Worm (Caenorhabditis elegans) whole organism, young adult: ENCODE results near the gene F13D12.8.

ENCODE experiments used
- F10E7.11 ChIP-seq: sonication (generic microtip); optimal IDR thresholded peaks from 2 replicates; lab custom pipeline; 2017; ENCODE audit warnings: mild to moderate bottlenecking, missing genetic modification characterization, moderate library complexity, missing compliant biosample characterization
- F22D6.2 ChIP-seq: sonication (generic microtip); optimal IDR thresholded peaks from 2 replicates; lab custom pipeline; 2016; ENCODE audit warnings: mild to moderate bottlenecking, missing genetic modification characterization, missing compliant biosample characterization
- F23B12.7 ChIP-seq: sonication (generic microtip); optimal IDR thresholded peaks from 2 replicates; lab custom pipeline; 2017; ENCODE audit warnings: missing genetic modification characterization, mild to moderate bottlenecking, missing compliant biosample characterization, antibody characterized with exemption, moderate library complexity; ENCODE audit not compliant: insufficient read depth
- F37B4.10 ChIP-seq: fragments of 200-800 bp; sonication (Bioruptor generic); IDR thresholded peaks from 2 replicates; pipeline ENCODE4 v1.3.6; 2022; ENCODE audit warnings: missing genetic modification characterization, missing compliant biosample characterization
- F52B5.7 ChIP-seq: sonication (generic microtip); optimal IDR thresholded peaks from 2 replicates; lab custom pipeline; 2016; ENCODE audit warnings: mild to moderate bottlenecking, missing genetic modification characterization, missing compliant biosample characterization
- Y53G8AR.9 ChIP-seq: fragments of 200-800 bp; sonication (Bioruptor generic); conservative IDR thresholded peaks from 2 replicates; pipeline ENCODE4 v1.3.6; 2022; ENCODE audit warnings: missing genetic modification reagents, missing genetic modification characterization, missing compliant biosample characterization
- Y56A3A.18 ChIP-seq: fragments of 200-800 bp; sonication (Bioruptor generic); IDR thresholded peaks from 2 replicates; pipeline ENCODE4 v1.3.6; 2022; ENCODE audit warnings: missing genetic modification reagents, missing genetic modification characterization, missing compliant biosample characterization
- Y79H2A.3 ChIP-seq: fragments of 200-800 bp; sonication (Bioruptor generic); conservative IDR thresholded peaks from 2 replicates; pipeline ENCODE4 v1.3.6; 2022; ENCODE audit warnings: missing genetic modification reagents, missing genetic modification characterization, missing compliant biosample characterization
- Y95B8A.8 ChIP-seq: fragments of 200-800 bp; sonication (Bioruptor generic); IDR thresholded peaks from 2 replicates; pipeline ENCODE4 v1.3.6; 2022; ENCODE audit warnings: missing genetic modification reagents, missing genetic modification characterization, missing compliant biosample characterization
- aptf-2 ChIP-seq: fragments of 200-800 bp; sonication (Bioruptor generic); conservative IDR thresholded peaks from 2 replicates; pipeline ENCODE4 v1.3.6; 2022; ENCODE audit warnings: missing genetic modification reagents, missing genetic modification characterization, missing compliant biosample characterization
- atf-7 ChIP-seq: sonication (generic microtip); optimal IDR thresholded peaks from 2 replicates; lab custom pipeline; 2017; ENCODE audit warnings: mild to moderate bottlenecking, missing genetic modification characterization, missing compliant biosample characterization
- attf-3 ChIP-seq: fragments of 200-800 bp; sonication (Bioruptor generic); conservative IDR thresholded peaks from 2 replicates; pipeline ENCODE4 v1.3.6; 2022; ENCODE audit warnings: missing genetic modification reagents, missing genetic modification characterization, missing compliant biosample characterization
- cebp-1 ChIP-seq, 2 experiments: fragments of 200-800 bp in 1 of 2; sonication (Bioruptor generic) in 1 of 2; sonication (generic microtip) in 1 of 2; IDR thresholded peaks in 1 of 2; optimal IDR thresholded peaks in 1 of 2; 2 replicates each; pipeline versions ENCODE4 v1.3.6 to Lab custom; 2017 to 2022; ENCODE audit warnings: missing compliant biosample characterization in 2 of 2, missing genetic modification characterization in 2 of 2, mild to moderate bottlenecking in 1 of 2, missing genetic modification reagents in 1 of 2, moderate library complexity in 1 of 2
- cebp-2 ChIP-seq: fragments of 200-800 bp; sonication (Bioruptor generic); IDR thresholded peaks from 2 replicates; pipeline ENCODE4 v1.3.6; 2022; ENCODE audit warnings: missing genetic modification characterization, missing compliant biosample characterization
- ceh-27 ChIP-seq: fragments of 200-800 bp; sonication (Bioruptor generic); optimal IDR thresholded peaks from 2 replicates; lab custom pipeline; 2018; ENCODE audit warnings: mild to moderate bottlenecking, missing genetic modification characterization, moderate library complexity, missing compliant biosample characterization
- ceh-79 ChIP-seq: sonication (generic microtip); optimal IDR thresholded peaks from 2 replicates; lab custom pipeline; 2017; ENCODE audit warnings: mild to moderate bottlenecking, missing genetic modification characterization, missing compliant biosample characterization
- die-1 ChIP-seq: sonication (generic microtip); optimal IDR thresholded peaks from 2 replicates; lab custom pipeline; 2016; ENCODE audit warnings: missing genotype, mild to moderate bottlenecking, missing genetic modification characterization, missing compliant biosample characterization
- dox-1 ChIP-seq: fragments of 200-800 bp; sonication (Bioruptor generic); IDR thresholded peaks from 2 replicates; pipeline ENCODE4 v1.3.6; 2022; ENCODE audit warnings: missing genetic modification reagents, missing genetic modification characterization, missing compliant biosample characterization
- egrh-3 ChIP-seq: fragments of 200-800 bp; sonication (Bioruptor generic); IDR thresholded peaks from 2 replicates; pipeline ENCODE4 v1.3.6; 2022; ENCODE audit warnings: missing genetic modification reagents, missing genetic modification characterization, missing compliant biosample characterization
- hlh-26 ChIP-seq: fragments of 200-800 bp; sonication (Bioruptor generic); conservative IDR thresholded peaks from 2 replicates; pipeline ENCODE4 v1.3.6; 2022; ENCODE audit warnings: missing genetic modification reagents, missing genetic modification characterization, missing compliant biosample characterization
- hmg-1.2 ChIP-seq: fragments of 200-800 bp; sonication (Bioruptor generic); IDR thresholded peaks from 2 replicates; pipeline ENCODE4 v1.3.6; 2022; ENCODE audit warnings: missing genetic modification reagents, missing genetic modification characterization, missing compliant biosample characterization
- lag-1 ChIP-seq: fragments of 200-800 bp; sonication (Bioruptor generic); IDR thresholded peaks from 2 replicates; pipeline ENCODE4 v1.3.6; 2022; ENCODE audit warnings: missing genetic modification reagents, missing genetic modification characterization, missing compliant biosample characterization
- lin-26 ChIP-seq: fragments of 200-800 bp; sonication (Bioruptor generic); IDR thresholded peaks from 2 replicates; pipeline ENCODE4 v1.3.6; 2022; ENCODE audit warnings: missing genetic modification reagents, missing genetic modification characterization, missing compliant biosample characterization
- lin-35 ChIP-seq, 3 experiments: fragments of 150-350 bp in 2 of 3; sonication (generic microtip) in 1 of 3; optimal IDR thresholded peaks; 2 replicates each; lab custom pipeline; 2014 to 2018; ENCODE audit warnings: missing biosample characterization in 3 of 3, missing genetic modification characterization in 3 of 3, missing genetic modification reagents in 3 of 3
- lin-40 ChIP-seq: sonication (generic microtip); optimal IDR thresholded peaks from 2 replicates; lab custom pipeline; 2016; ENCODE audit warnings: missing genetic modification characterization, mild to moderate bottlenecking, missing compliant biosample characterization, missing genotype, missing genetic modification reagents
- lin-54 ChIP-seq: fragments of 200-800 bp; sonication (Bioruptor generic); optimal IDR thresholded peaks from 2 replicates; lab custom pipeline; 2018; ENCODE audit warnings: mild to moderate bottlenecking, missing genetic modification characterization, missing compliant biosample characterization
- lsy-27 ChIP-seq: sonication (generic microtip); optimal IDR thresholded peaks from 2 replicates; lab custom pipeline; 2017; ENCODE audit warnings: missing genetic modification characterization, mild to moderate bottlenecking, missing compliant biosample characterization, antibody characterized with exemption, missing genotype, borderline replicate concordance; ENCODE audit not compliant: insufficient read depth
- madf-10 ChIP-seq: sonication (generic microtip); optimal IDR thresholded peaks from 2 replicates; lab custom pipeline; 2016; ENCODE audit warnings: mild to moderate bottlenecking, missing genetic modification characterization, missing compliant biosample characterization
- madf-3 ChIP-seq: fragments of 200-800 bp; sonication (Bioruptor generic); IDR thresholded peaks from 2 replicates; pipeline ENCODE4 v1.3.6; 2022; ENCODE audit warnings: missing genetic modification reagents, missing genetic modification characterization, missing compliant biosample characterization
- madf-6 ChIP-seq: fragments of 200-800 bp; sonication (Bioruptor generic); IDR thresholded peaks from 2 replicates; pipeline ENCODE4 v1.3.6; 2022; ENCODE audit warnings: missing genetic modification reagents, missing genetic modification characterization, missing compliant biosample characterization
- mcd-1 ChIP-seq: fragments of 200-800 bp; sonication (Bioruptor generic); IDR thresholded peaks from 2 replicates; pipeline ENCODE4 v1.3.6; 2022; ENCODE audit warnings: missing genetic modification reagents, missing genetic modification characterization, missing compliant biosample characterization
- mes-4 ChIP-seq: sonication (generic microtip); optimal IDR thresholded peaks from 2 replicates; lab custom pipeline; 2016; ENCODE audit warnings: missing genotype, missing genetic modification characterization, missing compliant biosample characterization
- nfya-2 ChIP-seq: fragments of 200-800 bp; sonication (Bioruptor generic); IDR thresholded peaks from 2 replicates; pipeline ENCODE4 v1.3.6; 2022; ENCODE audit warnings: missing genetic modification reagents, missing genetic modification characterization, missing compliant biosample characterization
- nhr-120 ChIP-seq: fragments of 200-800 bp; sonication (Bioruptor generic); IDR thresholded peaks from 2 replicates; pipeline ENCODE4 v1.3.6; 2022; ENCODE audit warnings: missing genetic modification characterization, missing compliant biosample characterization
- nhr-179 ChIP-seq: sonication (generic microtip); optimal IDR thresholded peaks from 2 replicates; lab custom pipeline; 2016; ENCODE audit warnings: mild to moderate bottlenecking, missing genetic modification characterization, missing compliant biosample characterization
- nhr-80 ChIP-seq: sonication (generic microtip); optimal IDR thresholded peaks from 2 replicates; lab custom pipeline; 2016; ENCODE audit warnings: missing genetic modification characterization, missing compliant biosample characterization
- nhr-90 ChIP-seq: sonication (generic microtip); optimal IDR thresholded peaks from 2 replicates; lab custom pipeline; 2016; ENCODE audit warnings: missing genotype, mild to moderate bottlenecking, missing genetic modification characterization, missing compliant biosample characterization
- snpc-1.1 ChIP-seq: sonication (generic microtip); optimal IDR thresholded peaks from 2 replicates; lab custom pipeline; 2017; ENCODE audit warnings: missing genetic modification characterization, mild to moderate bottlenecking, missing compliant biosample characterization, antibody characterized with exemption, moderate library complexity, missing genotype, missing genetic modification reagents; ENCODE audit not compliant: insufficient read depth
- tbp1 ChIP-seq: fragments of 200-800 bp; sonication (Bioruptor generic); optimal IDR thresholded peaks from 2 replicates; lab custom pipeline; 2018; ENCODE audit warnings: mild to moderate bottlenecking, missing genetic modification characterization, missing compliant biosample characterization
- tlf-1 ChIP-seq: fragments of 200-800 bp; sonication (Bioruptor generic); optimal IDR thresholded peaks from 2 replicates; lab custom pipeline; 2018; ENCODE audit warnings: mild to moderate bottlenecking, missing genetic modification characterization, missing compliant biosample characterization
- ztf-18 ChIP-seq: sonication (generic microtip); optimal IDR thresholded peaks from 2 replicates; lab custom pipeline; 2016; ENCODE audit warnings: missing genotype, mild to moderate bottlenecking, missing genetic modification characterization, missing compliant biosample characterization
- ztf-26 ChIP-seq: sonication (generic microtip); optimal IDR thresholded peaks from 2 replicates; lab custom pipeline; 2017; ENCODE audit warnings: missing genetic modification characterization, missing compliant biosample characterization
- ztf-3 ChIP-seq: fragments of 200-800 bp; sonication (Bioruptor generic); optimal IDR thresholded peaks from 2 replicates; lab custom pipeline; 2018; ENCODE audit warnings: mild to moderate bottlenecking, missing genetic modification characterization, missing compliant biosample characterization

Gene F13D12.8

DNA sequence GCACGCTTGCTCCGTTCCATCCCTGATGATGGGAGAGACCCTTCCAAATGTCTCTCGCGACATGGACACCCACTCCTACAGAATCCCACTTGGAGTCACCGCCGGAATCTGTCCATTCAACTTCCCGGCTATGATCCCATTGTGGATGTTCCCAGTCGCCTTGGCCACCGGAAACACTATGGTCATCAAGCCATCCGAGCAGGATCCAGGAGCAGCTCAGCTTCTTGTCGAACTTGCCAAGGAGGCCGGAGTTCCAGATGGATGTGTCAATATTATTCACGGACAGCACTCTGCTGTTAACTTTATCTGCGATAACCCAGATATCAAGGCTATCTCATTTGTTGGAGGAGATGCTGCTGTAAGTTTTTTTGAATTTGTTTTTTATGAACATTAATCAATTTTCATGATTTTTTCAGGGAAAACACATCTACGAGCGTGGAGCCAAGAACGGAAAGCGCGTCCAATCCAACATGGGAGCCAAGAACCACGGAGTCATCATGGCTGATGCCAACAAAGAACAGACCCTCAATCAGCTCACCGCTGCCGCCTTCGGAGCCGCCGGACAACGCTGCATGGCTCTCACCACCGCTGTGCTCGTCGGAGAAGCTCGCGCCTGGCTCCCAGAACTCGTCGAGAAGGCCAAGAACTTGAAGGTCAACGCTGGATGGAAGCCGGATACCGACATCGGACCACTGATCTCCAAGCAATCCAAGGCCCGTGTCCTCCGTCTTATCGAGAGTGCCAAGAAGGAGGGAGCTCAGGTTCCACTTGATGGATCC, 2.4 kb downstream of the F13D12.8 start:
- TF ChIP-seq lin-26 (GFP tag; lab: Robert Waterston, UW) (0 out of 2 replicates have a peak, but pooled peaks have one; percentile 25), F37B4.10 (peak; percentile 77; the same call in 1 of the 2 replicates), egrh-3 (GFP tag; lab: Robert Waterston, UW) (peak; percentile 84; the same call in 1 of the 2 replicates), madf-6 (GFP tag; lab: Robert Waterston, UW) (no peak), cebp-2 (GFP tag; lab: Robert Waterston, UW) (0 out of 2 replicates have a peak, but pooled peaks have one; percentile 14)

DNA sequence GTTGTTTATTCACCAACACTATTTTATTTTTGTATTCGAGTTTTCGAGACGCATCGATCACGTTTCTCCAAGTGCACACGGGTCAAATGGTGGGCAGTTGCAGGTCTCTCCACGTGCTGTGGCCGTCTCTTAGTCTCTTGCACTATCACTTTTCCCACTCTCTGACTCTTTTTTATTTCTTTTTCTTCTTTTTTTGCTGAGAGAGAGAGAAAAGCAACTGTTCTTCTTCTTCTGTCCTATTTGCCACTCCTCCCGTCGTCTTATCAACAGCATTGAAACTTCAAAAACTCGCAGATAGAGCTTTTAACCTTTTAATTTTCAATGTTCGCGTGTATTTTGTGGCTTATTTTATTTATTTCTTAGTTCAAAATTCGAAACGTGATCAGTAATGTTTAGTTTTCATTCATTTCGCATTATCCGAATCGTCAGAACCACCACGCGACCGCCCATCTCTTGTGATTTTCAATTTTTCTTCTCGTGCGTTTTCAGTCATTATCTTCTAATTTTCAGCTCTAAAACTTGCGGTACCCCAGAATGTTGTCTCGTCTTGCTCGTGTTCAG, 3.8 kb downstream of the F13D12.8 start, which contains the start of gene alh-8:
Gene alh-8 (plus strand): TSS at position 511 of the 561 bp plus-strand sequence.
- TF ChIP-seq nhr-80 (tag; lab: Kevin White, UChicago), result peak; percentile 88
- TF ChIP-seq Y53G8AR.9, result peak; percentile 33; the same call in 1 of the 2 replicates
- TF ChIP-seq nhr-120 (GFP tag; lab: Robert Waterston, UW), result no peak
- peak; percentile 61 for TF ChIP-seq atf-7 (tag; lab: Kevin White, UChicago)
- no peak for TF ChIP-seq hlh-26 (GFP tag; lab: Robert Waterston, UW)
- no peak for TF ChIP-seq F23B12.7 (tag; lab: Kevin White, UChicago)
- TF ChIP-seq lag-1 (GFP tag; lab: Robert Waterston, UW), result no peak
- no peak for TF ChIP-seq snpc-1.1 (tag; lab: Kevin White, UChicago)
- TF ChIP-seq F22D6.2, result peak; percentile 42
- TF ChIP-seq dox-1 (GFP tag; lab: Robert Waterston, UW), result 0 out of 2 replicates have a peak, but pooled peaks have one; percentile 25
- TF ChIP-seq nhr-179 (tag; lab: Kevin White, UChicago), result no peak
- peak; percentile 43 for TF ChIP-seq tbp1
- TF ChIP-seq madf-3 (GFP tag; lab: Robert Waterston, UW), result peak; percentile 80
- peak; percentile 33; the same call in 1 of the 2 replicates for TF ChIP-seq hmg-1.2 (GFP tag; lab: Robert Waterston, UW)
- TF ChIP-seq lsy-27 (tag; lab: Kevin White, UChicago), result no peak
- TF ChIP-seq nhr-90, result peak; percentile 5
- TF ChIP-seq attf-3 (GFP tag; lab: Robert Waterston, UW), result 0 out of 2 replicates have a peak, but pooled peaks have one; percentile 20
- TF ChIP-seq lin-35 (GFP tag; optimal IDR thresholded peaks at IDR 0.05; lab: Kevin White, UChicago), result no peak
- TF ChIP-seq nfya-2 (GFP tag; lab: Robert Waterston, UW), result no peak
- no peak for TF ChIP-seq F52B5.7 (tag; lab: Kevin White, UChicago)
- no peak; the same call in 1 of the 2 replicates for TF ChIP-seq cebp-1 (GFP tag; IDR thresholded peaks at IDR 0.05; lab: Robert Waterston, UW)
- peak; percentile 61 for TF ChIP-seq cebp-1 (tag; optimal IDR thresholded peaks at IDR 0.05; lab: Kevin White, UChicago)
- no peak for TF ChIP-seq Y56A3A.18 (GFP tag; lab: Robert Waterston, UW)
- TF ChIP-seq mes-4 (tag; lab: Kevin White, UChicago), result no peak
- TF ChIP-seq ztf-18, result peak; percentile 10
- TF ChIP-seq ceh-79 (tag; lab: Kevin White, UChicago), result no peak
- peak; percentile 65 for TF ChIP-seq tlf-1 (GFP tag; lab: Kevin White, UChicago)
- no peak for TF ChIP-seq Y79H2A.3 (GFP tag; lab: Robert Waterston, UW)
- TF ChIP-seq lin-54 (GFP tag; lab: Kevin White, UChicago), result peak; percentile 33
- peak; percentile 40 for TF ChIP-seq ztf-26 (tag; lab: Kevin White, UChicago)
- no peak for TF ChIP-seq ceh-27
- TF ChIP-seq madf-10 (tag; lab: Kevin White, UChicago), result peak; percentile 22
- no peak for TF ChIP-seq aptf-2
- TF ChIP-seq ztf-3 (GFP tag; lab: Kevin White, UChicago), result no peak
- 0 out of 2 replicates have a peak, but pooled peaks have one; percentile 43 for TF ChIP-seq Y95B8A.8 (GFP tag; lab: Robert Waterston, UW)
- TF ChIP-seq die-1, result peak; percentile 42
- TF ChIP-seq mcd-1 (GFP tag; lab: Robert Waterston, UW), result peak; percentile 62
- TF ChIP-seq lin-40, result peak; percentile 25
- peak; percentile 51 for TF ChIP-seq F10E7.11 (tag; lab: Kevin White, UChicago)
